Worm (Caenorhabditis elegans) whole organism, dauer: ENCODE data around the gene fbxa-74.

Source experiments
- unc-62 ChIP-seq: sonication (generic microtip); optimal IDR thresholded peaks from 2 replicates; lab custom pipeline; 2017; ENCODE audit warnings: missing biosample characterization, missing genetic modification reagents, missing genetic modification characterization

Gene fbxa-74

DNA sequence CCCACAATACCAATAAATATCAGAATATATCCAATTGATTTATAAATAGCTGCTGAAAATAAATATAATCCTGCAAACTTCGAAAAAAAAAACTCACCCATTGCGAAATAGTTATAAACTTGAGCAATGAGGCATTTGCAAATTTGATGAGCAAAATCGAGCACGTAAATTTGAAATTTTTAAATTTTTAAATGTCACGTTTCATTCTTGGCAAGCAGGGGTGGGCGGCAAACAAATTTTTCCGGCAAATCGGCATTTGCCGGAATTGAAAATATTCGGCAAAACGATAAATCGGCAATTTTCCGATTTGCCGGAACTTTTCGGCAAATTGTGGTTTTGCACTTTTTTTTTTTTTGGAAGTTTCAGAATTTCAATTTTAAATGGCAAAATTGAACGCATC lies 8.9 kb downstream of the fbxa-74 start, which contains the start of gene Y22D7AR.14:
Gene Y22D7AR.14 (minus strand): TSS at position 101 of the 400 bp plus-strand sequence.
- no peak for TF ChIP-seq unc-62

DNA sequence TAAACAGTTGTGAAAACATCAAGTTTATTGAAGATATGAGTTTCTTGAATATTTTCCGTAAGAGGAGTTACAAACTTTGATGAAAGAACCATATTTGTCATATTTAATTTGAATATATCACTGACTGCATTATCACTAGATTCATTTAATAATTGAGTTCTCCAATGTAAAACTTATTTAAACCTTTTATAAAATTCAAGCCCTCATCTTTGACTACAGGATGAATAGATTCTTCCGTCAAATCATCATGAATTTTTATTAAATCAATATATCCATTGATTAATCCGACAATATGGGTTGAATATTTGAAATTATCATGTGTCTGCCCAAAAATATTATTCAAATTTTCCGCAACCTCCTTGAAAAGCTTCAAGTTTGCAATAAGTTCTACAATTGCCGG lies 10.8 kb downstream of the fbxa-74 start, which contains the start of gene Y22D7AR.7:
Gene Y22D7AR.7 (minus strand): TSS at position 101 of the 400 bp plus-strand sequence.
- no peak for TF ChIP-seq unc-62

DNA sequence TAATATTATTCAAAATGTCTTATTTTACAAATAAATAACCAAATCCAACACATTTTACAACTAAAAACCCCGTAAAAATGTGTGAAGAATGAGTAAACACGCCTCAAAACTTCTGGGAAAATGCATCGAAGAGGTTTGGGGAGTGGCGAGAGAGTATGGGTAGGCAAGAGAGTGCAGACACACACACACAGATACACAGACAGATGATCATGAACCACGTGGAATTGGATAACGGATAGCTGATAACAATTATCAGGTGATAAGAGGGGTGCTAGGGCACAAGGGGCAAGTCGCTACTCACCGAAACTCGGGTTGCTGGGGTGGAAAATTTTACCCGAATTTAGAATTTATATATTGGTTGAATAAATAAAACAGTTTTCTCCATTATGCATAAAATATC lies 16.5 kb downstream of the fbxa-74 start:
- no peak for TF ChIP-seq unc-62

DNA sequence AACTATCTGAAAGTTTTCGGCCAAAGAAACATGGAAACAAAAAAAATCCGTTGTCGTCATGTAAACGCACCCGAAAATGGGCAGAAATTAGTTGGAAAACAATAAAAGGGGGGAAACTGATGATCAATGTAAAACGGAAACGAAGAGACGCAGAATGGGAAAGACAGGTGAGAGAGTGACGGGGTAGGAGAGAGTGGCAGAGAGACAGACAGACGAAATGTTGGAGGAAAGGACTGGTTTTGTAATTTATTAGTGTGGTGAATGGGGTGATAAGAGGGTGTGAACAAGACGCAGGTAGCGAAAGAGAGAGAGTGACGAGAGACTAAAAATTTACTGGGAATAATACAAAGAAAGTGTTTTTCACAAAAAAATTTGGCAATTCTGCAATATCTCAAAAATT lies 17.8 kb downstream of the fbxa-74 start:
- TF ChIP-seq unc-62: no peak

DNA sequence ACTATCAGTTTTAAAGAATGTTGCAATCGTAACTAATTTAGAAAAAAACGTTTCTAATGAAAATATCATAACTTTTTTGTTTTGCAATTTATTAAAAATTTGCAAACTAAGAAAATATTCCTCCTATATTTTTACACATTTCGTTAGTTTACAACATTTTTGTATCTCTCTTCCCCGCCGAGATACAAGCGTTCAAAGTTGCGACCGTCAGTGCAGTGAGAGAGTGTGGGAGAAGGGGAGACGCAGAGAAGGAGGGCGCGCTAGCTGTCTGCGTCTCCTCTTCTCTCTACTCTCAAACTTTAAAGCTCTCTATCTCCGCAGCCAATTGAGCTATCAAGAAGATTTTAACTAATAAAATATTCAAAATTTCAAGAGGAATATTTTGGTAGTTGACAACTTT lies 18.4 kb downstream of the fbxa-74 start:
- TF ChIP-seq unc-62: no peak

DNA sequence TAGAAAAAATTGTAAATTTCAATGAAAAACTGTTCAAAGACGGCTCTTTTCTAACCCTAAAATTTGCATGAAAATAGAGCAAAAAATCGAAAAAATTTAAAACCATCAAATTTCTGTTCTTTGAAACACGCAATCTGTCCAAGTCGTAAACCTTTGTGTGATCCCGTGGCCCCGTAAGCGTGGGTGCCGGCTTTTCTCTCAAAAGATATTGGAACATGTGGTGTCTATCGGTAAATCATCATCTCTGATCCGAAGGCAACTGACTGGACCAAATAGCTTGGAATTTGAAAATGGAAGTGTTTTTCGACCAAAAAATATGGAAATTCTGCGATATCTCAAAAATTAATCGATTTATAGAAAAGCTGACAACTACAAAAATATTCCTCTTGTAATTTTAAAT lies 20.1 kb downstream of the fbxa-74 start:
- no peak for TF ChIP-seq unc-62

DNA sequence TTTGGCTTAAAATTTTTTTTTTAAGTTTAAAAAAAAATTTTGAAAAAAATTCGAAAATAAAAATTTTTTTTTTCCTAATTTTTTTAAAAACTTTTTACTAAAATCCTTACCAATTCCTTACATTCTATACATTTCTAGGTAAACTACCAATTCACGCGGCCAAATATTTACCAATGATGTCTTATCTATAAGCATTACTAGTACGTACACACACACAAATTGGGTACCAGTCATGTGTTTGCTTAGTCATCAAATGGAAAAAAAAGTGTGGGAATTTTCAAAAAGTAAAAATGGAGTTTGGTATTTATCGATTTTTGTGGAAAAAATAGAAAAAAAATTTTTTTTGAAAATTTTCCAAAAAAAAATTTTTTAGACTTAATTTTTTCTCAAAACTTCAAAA lies 22.2 kb downstream of the fbxa-74 start, which contains the start of gene Y22D7AR.6:
Gene Y22D7AR.6 (minus strand): TSS at position 134 of the 400 bp plus-strand sequence.
- TF ChIP-seq unc-62: no peak

DNA sequence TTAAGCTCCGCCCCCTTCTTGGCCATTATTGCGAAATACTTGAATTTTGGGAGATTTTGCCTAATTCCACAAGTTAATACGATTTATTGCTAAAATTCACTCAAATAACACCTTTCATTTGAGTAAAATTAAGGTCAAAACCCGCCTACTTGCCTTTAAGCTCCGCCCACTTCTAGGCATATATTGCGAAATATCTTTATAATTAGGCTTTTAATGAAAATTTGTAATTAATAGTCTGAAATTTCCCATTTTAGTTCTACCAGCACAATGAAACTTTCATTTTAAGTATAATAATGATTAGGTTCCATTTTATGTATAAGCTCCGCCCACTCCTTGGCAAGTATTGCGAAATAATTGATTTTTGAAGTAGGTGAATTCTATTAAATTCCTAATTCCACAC lies 24.0 kb downstream of the fbxa-74 start:
- no peak for TF ChIP-seq unc-62

DNA sequence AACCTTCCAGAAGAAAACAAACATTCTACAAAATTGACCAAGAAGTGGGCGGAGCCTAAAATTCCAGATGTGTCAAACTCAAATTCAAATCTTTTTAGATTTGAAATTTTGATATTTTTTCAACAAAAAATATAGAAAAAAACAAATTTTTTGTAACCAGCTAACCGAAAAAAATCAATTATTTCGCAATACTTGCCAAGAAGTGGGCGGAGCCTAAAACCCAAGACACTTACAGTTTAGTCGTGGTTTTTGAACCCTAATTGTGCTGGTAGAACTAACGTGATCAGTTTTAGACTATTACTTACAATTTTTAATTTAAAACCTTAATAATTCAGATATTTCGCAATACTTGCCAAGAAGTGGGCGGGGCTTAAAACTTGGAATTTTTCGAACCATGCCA lies 25.5 kb downstream of the fbxa-74 start:
- no peak for TF ChIP-seq unc-62

DNA sequence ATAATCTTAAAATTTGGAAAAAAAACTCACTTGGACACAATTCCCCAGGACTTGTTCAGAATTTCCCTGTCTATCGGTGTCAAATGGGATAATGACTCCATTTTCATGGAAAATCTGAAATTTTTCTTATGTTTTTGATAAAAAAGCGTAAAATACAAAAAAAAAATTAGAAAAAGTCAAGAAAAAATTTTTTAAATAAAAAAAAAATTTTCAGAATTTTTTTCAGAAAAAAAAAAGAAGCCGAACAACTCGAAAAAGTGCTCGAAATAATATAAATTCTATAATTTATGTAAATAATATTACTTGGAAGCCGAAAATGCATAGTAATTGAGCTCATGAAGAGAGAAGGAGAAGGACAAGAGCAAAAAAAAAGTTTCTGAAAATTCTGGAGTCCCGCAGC lies 30.3 kb downstream of the fbxa-74 start, which contains the start of gene glb-30:
Gene glb-30 (minus strand): TSS at position 101 of the 400 bp plus-strand sequence.
- TF ChIP-seq unc-62: no peak

DNA sequence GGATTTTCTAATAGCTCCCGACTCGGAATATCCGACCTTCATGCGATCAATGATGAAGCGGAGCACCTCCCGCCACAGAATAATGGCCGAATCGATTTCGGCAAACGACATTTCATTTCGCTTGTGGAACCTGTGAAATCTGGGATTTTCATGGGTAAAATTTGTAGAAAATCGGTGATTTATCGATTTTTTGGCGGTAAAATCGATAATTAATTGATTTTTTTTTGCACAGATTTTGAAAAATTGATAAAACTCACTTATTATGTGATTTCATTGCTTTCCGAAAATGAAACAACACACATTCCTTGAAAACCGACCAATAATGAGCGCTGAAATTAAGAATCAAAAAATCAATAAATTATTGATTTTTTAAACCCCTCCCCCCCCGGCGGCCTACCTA lies 31.9 kb downstream of the fbxa-74 start:
- no peak for TF ChIP-seq unc-62

DNA sequence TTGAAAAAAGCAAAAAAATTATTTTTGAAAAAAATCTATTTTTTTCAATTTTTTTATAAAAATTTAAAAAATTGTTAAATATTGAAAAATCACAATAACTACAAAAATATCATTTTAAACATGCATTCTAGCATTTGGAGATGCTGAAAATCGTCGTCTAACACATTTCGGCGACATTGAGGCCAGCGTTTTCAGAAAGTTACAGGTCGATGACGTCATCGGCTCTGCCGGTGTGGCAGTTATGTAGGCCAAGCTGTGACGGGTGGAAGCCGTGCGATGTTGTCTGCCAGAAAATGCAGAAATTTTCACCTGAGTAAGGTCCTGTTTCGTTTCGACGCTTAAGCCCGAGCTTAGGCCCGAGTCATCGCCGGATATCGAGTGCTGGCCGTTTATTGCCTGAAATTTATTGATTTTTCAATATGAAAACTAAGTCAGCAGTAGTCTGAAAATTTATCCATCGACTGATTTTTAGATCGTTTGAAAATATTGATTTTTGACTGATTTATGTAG lies 32.9 kb downstream of the fbxa-74 start, which contains the start of gene Y22D7AR.3:
Gene Y22D7AR.3 (minus strand): TSS at position 51 of the 510 bp plus-strand sequence.
- TF ChIP-seq unc-62: no peak

DNA sequence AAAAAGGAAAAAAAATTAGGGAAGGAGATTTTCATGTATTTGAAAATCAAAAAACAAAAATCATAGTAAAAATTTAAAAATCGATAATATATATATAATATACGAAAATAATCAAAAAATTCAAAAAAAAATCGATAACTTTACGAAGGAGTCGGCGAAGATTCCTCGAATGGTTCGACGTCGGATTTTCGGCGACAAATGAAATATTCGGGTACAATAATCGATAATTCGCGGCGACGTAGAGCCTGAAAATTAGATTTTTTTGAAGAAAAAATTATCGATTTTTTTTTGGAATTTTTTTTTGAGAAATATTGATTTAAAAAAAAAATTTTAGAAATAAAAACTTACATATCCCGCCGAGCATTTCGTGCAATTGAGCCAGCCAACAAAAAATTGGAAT lies 33.4 kb downstream of the fbxa-74 start:
- no peak for TF ChIP-seq unc-62

DNA sequence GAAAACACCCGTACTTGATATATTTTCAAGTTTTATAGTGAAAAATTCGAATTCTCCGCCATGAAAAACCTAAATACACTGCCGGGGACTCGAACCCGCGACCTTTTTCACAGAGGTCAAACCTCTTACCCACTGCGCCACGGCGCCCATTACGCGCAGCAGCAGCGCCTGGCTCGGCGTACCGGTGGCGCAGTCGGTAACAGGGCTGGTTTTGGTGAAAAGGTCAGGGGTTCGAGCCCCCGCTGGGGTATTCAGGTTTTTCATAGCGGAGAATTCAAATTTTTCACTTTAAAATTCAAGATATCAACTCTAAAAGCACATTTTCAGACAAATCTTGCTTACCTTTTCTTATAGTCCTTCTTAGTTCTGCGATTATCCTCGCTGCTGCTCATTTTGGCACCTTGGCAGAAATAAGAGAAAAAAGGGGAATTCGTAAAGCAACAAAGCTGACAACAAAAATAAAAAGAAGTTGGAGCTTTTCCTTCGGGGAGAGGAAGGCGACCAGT lies 34.0 kb downstream of the fbxa-74 start, which contains the start of gene Y22D7AL.16:
Gene Y22D7AL.16 (minus strand): TSS at position 456 of the 506 bp plus-strand sequence.
- TF ChIP-seq unc-62: no peak

DNA sequence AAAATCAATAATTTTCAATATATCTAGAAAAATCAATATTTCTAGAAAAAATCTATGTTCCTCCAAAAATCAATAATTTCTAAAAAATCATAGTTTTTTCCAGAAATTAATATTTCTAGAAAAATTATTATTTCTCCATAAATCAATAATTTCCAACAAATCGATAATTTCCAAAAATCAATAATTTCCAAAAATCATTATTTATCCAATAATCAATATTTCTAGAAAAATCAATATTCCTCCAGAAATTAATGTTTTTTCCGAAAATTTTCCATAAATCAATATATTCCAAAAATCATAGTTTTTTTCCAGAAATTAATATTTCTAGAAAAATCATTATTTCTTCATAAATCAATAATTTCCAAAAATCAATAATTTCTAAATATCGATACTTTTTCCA lies 35.7 kb downstream of the fbxa-74 start:
- TF ChIP-seq unc-62: no peak

DNA sequence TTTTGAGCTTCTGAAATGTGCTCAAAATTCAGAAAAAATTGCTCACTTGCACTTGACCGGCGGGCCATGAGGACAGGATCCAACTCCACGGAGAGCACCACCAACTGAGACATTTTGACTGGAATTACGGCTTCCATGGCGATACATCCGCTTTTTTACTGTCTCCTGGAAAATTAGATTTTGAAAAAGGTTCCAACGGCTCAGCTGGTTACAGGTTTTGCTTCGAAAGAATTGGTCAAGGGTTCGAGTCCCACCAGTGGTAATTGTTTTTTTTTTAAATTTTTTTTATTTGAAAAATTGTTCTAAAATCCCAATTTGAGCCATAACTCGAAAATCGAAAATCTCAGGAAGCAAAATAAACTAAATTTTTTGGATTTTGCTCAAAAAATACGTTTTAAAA lies 36.4 kb downstream of the fbxa-74 start:
- TF ChIP-seq unc-62: no peak

DNA sequence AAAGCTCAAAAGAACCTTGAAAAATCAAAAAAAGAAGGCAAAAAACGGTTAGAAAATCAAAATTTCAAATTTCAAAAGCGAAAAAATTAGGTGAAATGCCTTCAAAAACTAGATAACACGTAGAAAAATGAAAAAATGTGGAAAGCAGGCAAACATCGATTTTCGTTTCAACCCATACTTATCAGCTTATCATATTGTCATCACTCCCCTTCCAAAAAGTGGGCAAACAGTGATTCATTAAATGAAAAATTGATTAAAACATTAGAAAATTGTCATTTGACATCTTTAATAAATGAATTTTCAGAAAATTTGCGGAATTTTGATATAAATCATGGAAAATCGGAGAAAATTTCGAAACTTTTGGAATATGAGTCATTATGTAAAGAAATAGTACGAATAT lies 37.8 kb downstream of the fbxa-74 start:
- TF ChIP-seq unc-62: no peak

DNA sequence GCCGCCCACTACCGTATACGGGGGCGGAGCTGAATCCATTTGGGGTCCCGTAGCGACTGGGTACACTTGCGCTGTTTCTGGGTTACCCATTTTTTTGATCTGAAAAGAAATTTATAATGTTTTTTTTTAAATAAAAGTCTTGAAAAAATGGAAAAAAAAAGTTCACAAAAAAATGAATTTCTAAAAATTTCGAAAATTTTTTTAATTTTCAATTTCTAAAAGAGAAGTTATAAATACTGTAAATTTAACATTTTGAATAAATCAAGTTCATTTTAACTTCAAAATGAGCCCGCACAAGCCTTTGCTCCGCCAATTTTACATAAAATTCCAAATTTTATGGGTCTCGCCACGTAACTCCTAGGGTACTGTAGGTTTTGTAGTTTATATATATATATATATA lies 39.0 kb downstream of the fbxa-74 start, which contains the start of gene Y22D7AL.15:
Gene Y22D7AL.15 (minus strand): TSS at position 101 of the 400 bp plus-strand sequence.
- TF ChIP-seq unc-62: no peak

DNA sequence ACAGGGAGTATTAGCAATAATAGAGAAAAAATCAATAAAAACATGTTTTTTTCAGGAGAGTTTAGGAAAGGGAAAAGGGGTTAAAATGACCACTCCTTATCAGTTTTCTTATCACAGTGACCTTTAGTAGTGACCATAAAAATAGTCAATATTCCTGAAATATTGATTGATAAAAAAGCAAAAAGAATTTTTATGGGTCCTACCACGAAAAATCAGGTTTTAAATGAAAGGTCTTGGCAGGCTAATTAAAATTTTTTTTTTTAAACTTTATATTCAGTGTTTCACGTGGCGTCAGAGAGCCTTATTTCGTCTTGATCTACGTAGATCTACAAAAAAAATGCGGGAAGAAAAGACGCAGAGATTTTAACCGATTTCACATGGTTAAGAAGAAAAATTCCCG lies 41.4 kb downstream of the fbxa-74 start, which contains the start of gene cht-4:
Gene cht-4 (minus strand): TSS at position 101 of the 400 bp plus-strand sequence.
- no peak for TF ChIP-seq unc-62
